Worm (Caenorhabditis elegans) whole organism, L3 larva: ENCODE results near the gene F16B3.3.

ENCODE experiments used
- aly-2 ChIP-seq: fragments of 150-350 bp; optimal IDR thresholded peaks from 2 replicates; lab custom pipeline; 2014; ENCODE audit warnings: missing biosample characterization, missing genetic modification characterization
- egl-27 ChIP-seq: sonication (generic microtip); optimal IDR thresholded peaks from 4 replicates; lab custom pipeline; 2017; ENCODE audit warnings: missing biosample characterization, missing genetic modification reagents, missing genetic modification characterization
- elt-2 ChIP-seq: sonication (generic microtip); optimal IDR thresholded peaks from 2 replicates; lab custom pipeline; 2016; ENCODE audit warnings: missing genetic modification reagents, mild to moderate bottlenecking, missing genetic modification characterization, missing compliant biosample characterization
- fkh-10 ChIP-seq: sonication (generic microtip); optimal IDR thresholded peaks from 2 replicates; lab custom pipeline; 2017; ENCODE audit warnings: missing biosample characterization, missing genetic modification reagents, missing genetic modification characterization
- fkh-2 ChIP-seq: fragments of 150-350 bp; optimal IDR thresholded peaks from 2 replicates; lab custom pipeline; 2014; ENCODE audit warnings: missing biosample characterization, missing genetic modification reagents, missing genetic modification characterization
- jun-1 ChIP-seq: fragments of 150-350 bp; optimal IDR thresholded peaks from 2 replicates; lab custom pipeline; 2014; ENCODE audit warnings: missing biosample characterization, missing genetic modification reagents, missing genetic modification characterization
- lsy-12 ChIP-seq: sonication (generic microtip); optimal IDR thresholded peaks from 2 replicates; lab custom pipeline; 2016; ENCODE audit warnings: mild to moderate bottlenecking, missing genetic modification characterization, missing compliant biosample characterization
- nfya-1 ChIP-seq: sonication (generic microtip); optimal IDR thresholded peaks from 2 replicates; lab custom pipeline; 2017; ENCODE audit warnings: missing genetic modification characterization, mild to moderate bottlenecking, missing compliant biosample characterization, antibody characterized with exemption, moderate library complexity; ENCODE audit not compliant: insufficient read depth
- nhr-76 ChIP-seq: fragments of 150-350 bp; sonication (generic microtip); optimal IDR thresholded peaks from 5 replicates; lab custom pipeline; 2014; ENCODE audit warnings: missing biosample characterization, missing genetic modification characterization
- pqm-1 ChIP-seq: fragments of 150-350 bp; optimal IDR thresholded peaks from 2 replicates; lab custom pipeline; 2017; ENCODE audit warnings: missing biosample characterization, missing genetic modification characterization, inconsistent platforms
- snpc-4 ChIP-seq: fragments of 150-350 bp; optimal IDR thresholded peaks from 2 replicates; lab custom pipeline; 2014; ENCODE audit warnings: missing biosample characterization, missing genetic modification characterization
- tbx-2 ChIP-seq: sonication (generic microtip); optimal IDR thresholded peaks from 2 replicates; lab custom pipeline; 2016; ENCODE audit warnings: mild to moderate bottlenecking, missing genetic modification characterization, missing compliant biosample characterization
- unc-62 ChIP-seq: fragments of 150-350 bp; sonication (generic microtip); optimal IDR thresholded peaks from 4 replicates; lab custom pipeline; 2014; ENCODE audit warnings: missing biosample characterization, missing genetic modification reagents, missing genetic modification characterization

DNA sequence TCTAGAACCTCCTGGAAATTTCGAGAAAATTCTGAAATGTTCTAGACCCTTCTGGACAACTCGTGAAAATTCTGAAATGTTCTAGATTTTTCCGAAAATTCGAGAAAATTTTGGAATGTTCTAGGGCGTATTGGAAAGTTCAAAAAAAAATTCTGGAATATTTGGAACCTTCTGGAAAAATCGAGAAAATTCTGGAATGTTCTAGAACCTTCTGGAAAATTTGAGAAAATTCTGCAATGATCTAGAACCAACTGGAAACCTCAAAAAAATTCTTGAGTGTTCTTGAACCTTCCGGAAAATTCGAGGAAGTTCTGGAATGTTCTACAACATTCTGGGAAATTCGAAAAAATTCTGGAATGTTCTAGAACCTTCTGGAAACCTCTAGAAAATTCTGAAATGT lies 34.6 kb upstream of the F16B3.3 start:
- TF ChIP-seq fkh-2 (tag; lab: Kevin White, UChicago) (no peak), nfya-1 (tag; lab: Kevin White, UChicago) (no peak), elt-2 (tag; lab: Kevin White, UChicago) (no peak), snpc-4 (no peak), unc-62 (no peak), lsy-12 (tag; lab: Kevin White, UChicago) (no peak), aly-2 (tag; lab: Kevin White, UChicago) (no peak), nhr-76 (tag; lab: Kevin White, UChicago) (no peak), tbx-2 (tag; lab: Kevin White, UChicago) (no peak), pqm-1 (tag; lab: Kevin White, UChicago) (no peak), jun-1 (no peak), egl-27 (no peak), fkh-10 (GFP tag; lab: Kevin White, UChicago) (no peak)
